Worm (Caenorhabditis elegans): ENCODE measurements around the gene F54E2.9.

F54E2.9 gene

DNA sequence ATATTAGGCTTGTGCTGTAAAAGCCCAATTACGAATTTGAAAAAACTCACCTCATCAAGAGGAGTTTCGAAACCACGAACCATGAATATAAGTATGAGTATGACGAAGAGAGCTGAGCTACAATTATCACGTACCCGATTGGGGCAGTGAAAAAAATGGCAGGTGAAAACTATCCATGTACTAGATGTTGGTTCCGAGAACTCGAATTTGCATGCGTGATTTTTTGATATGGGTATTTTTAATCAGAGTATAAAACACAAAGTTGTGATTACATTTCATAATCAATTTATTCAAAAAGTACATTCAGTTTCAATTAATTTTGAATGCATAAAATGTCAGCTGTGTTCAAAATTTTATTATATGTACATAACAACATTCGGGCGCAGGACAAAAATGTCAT lies at the start of gene F54E2.9:
Gene F54E2.9 (minus strand): TSS at position 132 of the 400 bp plus-strand sequence.
- TF ChIP-seq skn-1 (tag; optimal IDR thresholded peaks at IDR 0.05) (no peak), fos-1 (tag; optimal IDR thresholded peaks at IDR 0.05) (no peak), ztf-4 (tag; optimal IDR thresholded peaks at IDR 0.05) (no peak), fkh-10 (GFP tag; optimal IDR thresholded peaks at IDR 0.05) (no peak), elt-3 (tag; optimal IDR thresholded peaks at IDR 0.05) (no peak)

DNA sequence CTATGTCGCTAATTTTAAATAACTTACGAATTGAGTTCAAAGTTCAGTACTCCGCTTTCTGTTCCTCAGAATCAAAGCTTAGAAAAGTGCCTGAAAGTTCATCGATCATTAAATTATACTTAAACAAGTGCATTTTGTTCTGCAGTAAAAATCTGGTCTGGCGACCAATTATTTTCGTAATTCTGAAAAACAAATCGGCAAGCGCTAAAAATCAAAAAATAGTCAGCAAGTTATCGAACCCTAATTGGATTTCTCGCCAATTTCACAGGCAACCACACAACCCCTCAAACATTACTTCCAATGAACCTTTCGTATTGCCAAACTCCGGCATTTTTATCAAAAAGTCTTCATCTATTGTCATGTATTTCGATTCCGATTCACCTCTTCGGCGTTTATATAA lies 49.2 kb upstream of the F54E2.9 start, which contains the start of gene srh-272:
Gene srh-272 (plus strand): TSS at position 301 of the 400 bp plus-strand sequence.
- TF ChIP-seq nhr-43 (tag; optimal IDR thresholded peaks at IDR 0.05; ENCODE audit: poor library complexity, severe bottlenecking) (no peak), nhr-12 (tag; optimal IDR thresholded peaks at IDR 0.05) (no peak), eor-1 (tag; optimal IDR thresholded peaks at IDR 0.05) (no peak), pha-4 (tag; optimal IDR thresholded peaks at IDR 0.05) (no peak), mdl-1 (tag; optimal IDR thresholded peaks at IDR 0.05) (no peak), daf-12 (tag; optimal IDR thresholded peaks at IDR 0.05) (no peak), fos-1 (tag; optimal IDR thresholded peaks at IDR 0.05) (no peak), elt-1 (tag; optimal IDR thresholded peaks at IDR 0.05) (no peak), egl-27 (tag; optimal IDR thresholded peaks at IDR 0.05) (no peak), ztf-4 (tag; optimal IDR thresholded peaks at IDR 0.05) (no peak), skn-1 (tag; optimal IDR thresholded peaks at IDR 0.05) (no peak), nhr-67 (tag; optimal IDR thresholded peaks at IDR 0.05) (no peak), lin-39 (tag; optimal IDR thresholded peaks at IDR 0.05) (no peak), ama-1 (optimal IDR thresholded peaks at IDR 0.05) (no peak), ceh-9 (tag; optimal IDR thresholded peaks at IDR 0.05) (no peak)

DNA sequence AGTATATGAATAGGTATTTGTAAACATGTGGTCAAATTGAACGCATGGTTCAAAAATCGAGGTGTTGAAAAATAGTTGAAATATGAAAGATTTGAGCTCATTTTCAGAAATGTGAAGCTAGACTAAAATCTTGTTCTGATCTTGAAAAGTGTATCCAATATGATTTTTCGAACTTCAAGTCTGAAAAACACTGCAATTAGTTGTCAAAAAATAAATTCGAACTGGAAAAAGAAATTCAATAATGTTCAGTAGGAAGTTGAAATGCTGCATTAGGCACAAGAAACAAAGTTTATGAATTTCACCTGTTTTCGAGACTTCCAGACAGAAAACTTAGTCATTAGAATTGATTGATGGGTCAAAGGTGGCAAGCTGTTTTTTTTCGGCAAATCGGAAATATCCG lies 47.7 kb upstream of the F54E2.9 start, which contains the start of gene srh-270:
Gene srh-270 (minus strand): TSS at position 101 of the 400 bp plus-strand sequence.
- TF ChIP-seq aly-2 (tag; optimal IDR thresholded peaks at IDR 0.05): no peak
- no peak for TF ChIP-seq lsy-12 (tag; optimal IDR thresholded peaks at IDR 0.05)
- TF ChIP-seq nhr-76 (tag; optimal IDR thresholded peaks at IDR 0.05): no peak
- no peak for TF ChIP-seq nhr-11 (tag; optimal IDR thresholded peaks at IDR 0.05)
- TF ChIP-seq lin-39 (tag; optimal IDR thresholded peaks at IDR 0.05): no peak
- TF ChIP-seq ama-1 (optimal IDR thresholded peaks at IDR 0.05): no peak
- TF ChIP-seq hmg-11 (tag; optimal IDR thresholded peaks at IDR 0.05): no peak
- TF ChIP-seq nhr-77 (tag; optimal IDR thresholded peaks at IDR 0.05): no peak
- TF ChIP-seq unc-62 (GFP tag; optimal IDR thresholded peaks at IDR 0.05): no peak
- TF ChIP-seq lin-15B (tag; optimal IDR thresholded peaks at IDR 0.05): no peak

DNA sequence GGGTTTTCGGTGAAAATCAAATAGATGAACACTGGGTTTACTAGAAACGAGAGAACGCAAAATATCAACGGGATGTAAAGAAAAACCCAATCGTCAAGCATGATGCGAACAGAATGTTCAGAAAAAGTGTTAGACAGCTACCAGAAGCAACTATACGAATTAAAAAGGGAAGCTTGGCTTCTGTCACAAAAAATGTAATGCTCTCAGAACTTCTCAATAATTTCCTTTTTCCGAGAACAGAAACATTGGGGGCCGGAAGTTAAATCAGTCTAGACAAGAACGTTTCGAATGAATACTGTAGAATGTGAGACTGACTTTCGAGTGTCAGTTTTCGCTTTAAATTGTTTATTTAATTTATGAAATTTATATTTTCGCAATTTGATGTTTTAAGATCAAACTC lies 46.0 kb upstream of the F54E2.9 start, which contains the start of gene srj-54:
Gene srj-54 (minus strand): TSS at position 101 of the 400 bp plus-strand sequence.
- no peak for TF ChIP-seq jun-1 (tag; optimal IDR thresholded peaks at IDR 0.05)

DNA sequence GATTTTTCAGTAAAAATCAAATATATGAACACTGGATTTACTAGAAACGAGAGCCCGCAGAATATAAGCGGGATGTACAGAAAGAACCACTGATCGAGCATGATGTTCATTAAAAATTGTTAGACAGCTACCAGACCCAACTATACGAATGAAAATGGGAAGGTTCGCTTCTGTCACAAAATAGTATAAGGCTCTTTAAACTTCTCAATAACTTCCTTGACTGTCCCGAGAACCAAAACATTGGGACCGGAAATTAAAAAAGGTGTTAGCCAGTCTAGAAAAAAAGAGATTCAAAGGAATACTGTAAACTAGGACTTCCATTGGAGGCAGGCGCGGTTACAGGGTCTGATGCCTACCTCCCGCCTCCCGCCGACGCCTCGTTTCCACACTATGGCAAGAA lies 44.1 kb upstream of the F54E2.9 start, which contains the start of gene srj-55:
Gene srj-55 (minus strand): TSS at position 101 of the 400 bp plus-strand sequence.
- TF ChIP-seq hmg-11 (tag; optimal IDR thresholded peaks at IDR 0.05) (no peak), zag-1 (tag; optimal IDR thresholded peaks at IDR 0.05) (no peak), nfya-1 (tag; optimal IDR thresholded peaks at IDR 0.05; ENCODE audit: insufficient read depth) (no peak), lin-15B (tag; optimal IDR thresholded peaks at IDR 0.05) (no peak), mdl-1 (tag; optimal IDR thresholded peaks at IDR 0.05) (no peak), nhr-25 (tag; optimal IDR thresholded peaks at IDR 0.05) (no peak), egl-27 (tag; optimal IDR thresholded peaks at IDR 0.05) (no peak), fkh-2 (tag; optimal IDR thresholded peaks at IDR 0.05) (no peak), fkh-10 (GFP tag; optimal IDR thresholded peaks at IDR 0.05) (no peak)

DNA sequence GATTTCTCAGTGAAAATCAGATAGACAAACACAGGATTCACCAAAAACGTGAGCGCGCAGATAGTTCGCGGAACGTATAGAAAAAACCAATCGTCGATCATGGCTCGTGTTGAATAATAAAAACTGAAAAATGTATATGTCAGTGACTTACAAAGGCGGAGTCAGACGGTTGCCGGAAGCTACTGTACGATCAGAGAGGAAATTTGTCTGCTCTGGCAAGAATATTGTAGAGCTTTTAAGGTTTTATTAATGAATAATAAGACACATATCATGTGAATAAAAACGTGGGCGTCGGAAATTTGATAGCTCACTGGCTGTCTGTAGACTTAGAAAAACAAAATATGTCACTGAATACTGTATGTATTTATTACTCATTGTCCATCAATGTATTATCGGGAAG lies 41.7 kb upstream of the F54E2.9 start, which contains the start of gene srj-57:
Gene srj-57 (minus strand): TSS at position 101 of the 400 bp plus-strand sequence.
- no peak for TF ChIP-seq aly-2 (tag; optimal IDR thresholded peaks at IDR 0.05)

DNA sequence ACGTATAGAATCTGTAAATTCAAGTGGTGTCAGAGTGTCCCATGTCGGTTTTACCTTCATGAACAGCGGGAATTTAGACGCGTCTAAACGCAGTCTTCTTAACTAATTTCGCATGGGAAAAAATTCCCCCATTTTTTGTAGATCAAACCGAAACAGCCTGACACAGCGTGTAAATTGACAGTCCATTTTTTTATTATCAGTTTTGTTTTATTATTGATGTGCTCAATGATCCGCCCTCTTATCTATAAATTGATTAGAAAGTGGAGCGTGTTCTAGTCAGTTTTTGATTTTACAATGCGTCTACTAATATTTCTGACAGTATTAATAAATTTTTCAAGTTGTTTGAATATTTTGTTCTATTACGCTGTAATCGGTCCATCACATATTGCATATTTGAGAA lies 35.3 kb upstream of the F54E2.9 start, which contains the start of gene ugt-53:
Gene ugt-53 (plus strand): TSS at position 273 of the 400 bp plus-strand sequence.
- TF ChIP-seq pha-4 (tag; optimal IDR thresholded peaks at IDR 0.05) (no peak), elt-2 (tag; optimal IDR thresholded peaks at IDR 0.05) (peak; percentile 82), pqm-1 (tag; optimal IDR thresholded peaks at IDR 0.05) (peak; percentile 72), ztf-11 (tag; optimal IDR thresholded peaks at IDR 0.05) (no peak)
